Worm (Caenorhabditis elegans) whole organism, late embryonic: ENCODE results near the gene cwf-19L2.
A peak's percentile ranks its signal among the peaks of the same experiment; 100 is the strongest.

Source experiments
- C38D4.7 ChIP-seq: fragments of 200-800 bp; sonication (Bioruptor generic); optimal IDR thresholded peaks from 2 replicates; lab custom pipeline; 2018; ENCODE audit warnings: mild to moderate bottlenecking, missing genetic modification characterization, moderate library complexity, missing compliant biosample characterization
- F13H6.1 ChIP-seq: sonication (generic microtip); optimal IDR thresholded peaks from 2 replicates; lab custom pipeline; 2016; ENCODE audit warnings: missing genetic modification characterization, missing compliant biosample characterization
- K09A11.1 ChIP-seq: sonication (generic microtip); optimal IDR thresholded peaks from 2 replicates; lab custom pipeline; 2017; ENCODE audit warnings: antibody characterized with exemption, mild to moderate bottlenecking, missing genetic modification characterization, missing compliant biosample characterization; ENCODE audit not compliant: insufficient read depth
- ahr-1 ChIP-seq: sonication (generic microtip); optimal IDR thresholded peaks from 2 replicates; lab custom pipeline; 2016; ENCODE audit warnings: missing genetic modification characterization, missing compliant biosample characterization
- ceh-14 ChIP-seq: sonication (generic microtip); optimal IDR thresholded peaks from 2 replicates; lab custom pipeline; 2016; ENCODE audit warnings: missing genotype, missing genetic modification characterization, missing compliant biosample characterization
- ceh-18 ChIP-seq: sonication (generic microtip); optimal IDR thresholded peaks from 2 replicates; lab custom pipeline; 2016; ENCODE audit warnings: missing genetic modification characterization, missing compliant biosample characterization
- ceh-24 ChIP-seq: sonication (generic microtip); optimal IDR thresholded peaks from 2 replicates; lab custom pipeline; 2016; ENCODE audit warnings: mild to moderate bottlenecking, missing genetic modification characterization, missing compliant biosample characterization
- ceh-30 ChIP-seq: fragments of 150-350 bp; optimal IDR thresholded peaks from 2 replicates; lab custom pipeline; 2014; ENCODE audit warnings: missing biosample characterization, missing genetic modification characterization
- ceh-31 ChIP-seq: sonication (generic microtip); optimal IDR thresholded peaks from 2 replicates; lab custom pipeline; 2016; ENCODE audit warnings: missing genetic modification characterization, missing compliant biosample characterization
- ceh-48 ChIP-seq: sonication (generic microtip); optimal IDR thresholded peaks from 2 replicates; lab custom pipeline; 2016; ENCODE audit warnings: missing genetic modification characterization, inconsistent platforms, missing compliant biosample characterization
- ceh-6 ChIP-seq: fragments of 200-800 bp; sonication (Bioruptor generic); optimal IDR thresholded peaks from 2 replicates; lab custom pipeline; 2018; ENCODE audit warnings: mild to moderate bottlenecking, missing genetic modification characterization, missing compliant biosample characterization
- dmd-4 ChIP-seq: sonication (generic microtip); optimal IDR thresholded peaks from 2 replicates; lab custom pipeline; 2016; ENCODE audit warnings: borderline replicate concordance, missing genetic modification characterization, missing compliant biosample characterization
- dve-1 ChIP-seq: sonication (generic microtip); optimal IDR thresholded peaks from 2 replicates; lab custom pipeline; 2017; ENCODE audit warnings: antibody characterized with exemption, mild to moderate bottlenecking, missing genetic modification characterization, missing compliant biosample characterization
- elt-4 ChIP-seq: sonication (generic microtip); optimal IDR thresholded peaks from 2 replicates; lab custom pipeline; 2016; ENCODE audit warnings: missing genetic modification characterization, missing compliant biosample characterization
- ets-4 ChIP-seq: sonication (generic microtip); optimal IDR thresholded peaks from 2 replicates; lab custom pipeline; 2016; ENCODE audit warnings: missing genetic modification characterization, missing compliant biosample characterization
- eyg-1 ChIP-seq: sonication (generic microtip); optimal IDR thresholded peaks from 2 replicates; lab custom pipeline; 2016; ENCODE audit warnings: missing genotype, missing genetic modification characterization, missing compliant biosample characterization
- fax-1 ChIP-seq: sonication (generic microtip); optimal IDR thresholded peaks from 2 replicates; lab custom pipeline; 2016; ENCODE audit warnings: missing genotype, missing genetic modification characterization, missing compliant biosample characterization
- fkh-6 ChIP-seq: sonication (generic microtip); optimal IDR thresholded peaks from 2 replicates; lab custom pipeline; 2016; ENCODE audit warnings: missing genetic modification characterization, missing compliant biosample characterization
- gmeb-2 ChIP-seq: sonication (generic microtip); optimal IDR thresholded peaks from 2 replicates; lab custom pipeline; 2016; ENCODE audit warnings: missing genetic modification characterization, inconsistent platforms, missing compliant biosample characterization
- hlh-6 ChIP-seq: sonication (generic microtip); optimal IDR thresholded peaks from 2 replicates; lab custom pipeline; 2016; ENCODE audit warnings: missing genotype, missing genetic modification characterization, missing compliant biosample characterization
- hlh-8 ChIP-seq: sonication (generic microtip); optimal IDR thresholded peaks from 2 replicates; lab custom pipeline; 2016; ENCODE audit warnings: missing genotype, missing genetic modification characterization, missing compliant biosample characterization
- lim-6 ChIP-seq: sonication (generic microtip); optimal IDR thresholded peaks from 2 replicates; lab custom pipeline; 2016; ENCODE audit warnings: missing genetic modification characterization, missing compliant biosample characterization
- nfya-1 ChIP-seq: sonication (generic microtip); optimal IDR thresholded peaks from 2 replicates; lab custom pipeline; 2017; ENCODE audit warnings: missing genetic modification characterization, mild to moderate bottlenecking, missing compliant biosample characterization, antibody characterized with exemption, moderate library complexity
- nhr-11 ChIP-seq: fragments of 150-350 bp; optimal IDR thresholded peaks from 2 replicates; lab custom pipeline; 2014; ENCODE audit warnings: missing biosample characterization, missing genetic modification characterization
- nhr-232 ChIP-seq: sonication (generic microtip); optimal IDR thresholded peaks from 2 replicates; lab custom pipeline; 2016; ENCODE audit warnings: missing genetic modification characterization, missing compliant biosample characterization
- npax-4 ChIP-seq: sonication (generic microtip); optimal IDR thresholded peaks from 2 replicates; lab custom pipeline; 2016; ENCODE audit warnings: missing genetic modification characterization, missing compliant biosample characterization
- odd-2 ChIP-seq: sonication (generic microtip); optimal IDR thresholded peaks from 2 replicates; lab custom pipeline; 2017; ENCODE audit warnings: antibody characterized with exemption, mild to moderate bottlenecking, missing genetic modification characterization, missing compliant biosample characterization
- pax-1 ChIP-seq: fragments of 150-350 bp; optimal IDR thresholded peaks from 2 replicates; lab custom pipeline; 2014; ENCODE audit warnings: missing biosample characterization, missing genetic modification characterization
- pha-2 ChIP-seq: sonication (generic microtip); optimal IDR thresholded peaks from 2 replicates; lab custom pipeline; 2017; ENCODE audit warnings: mild to moderate bottlenecking, missing genetic modification characterization, missing compliant biosample characterization
- pha-4 ChIP-seq: fragments of 150-350 bp; optimal IDR thresholded peaks from 2 replicates; lab custom pipeline; 2018; ENCODE audit warnings: missing biosample characterization, missing genetic modification reagents, missing genetic modification characterization
- ref-2 ChIP-seq: sonication (generic microtip); optimal IDR thresholded peaks from 2 replicates; lab custom pipeline; 2016; ENCODE audit warnings: missing genetic modification characterization, missing compliant biosample characterization
- rnt-1 ChIP-seq: sonication (generic microtip); optimal IDR thresholded peaks from 2 replicates; lab custom pipeline; 2016; ENCODE audit warnings: missing genetic modification characterization, missing compliant biosample characterization
- sdc-2 ChIP-seq: sonication (generic microtip); optimal IDR thresholded peaks from 2 replicates; lab custom pipeline; 2016; ENCODE audit warnings: missing genotype, missing genetic modification characterization, missing compliant biosample characterization
- sox-2 ChIP-seq: fragments of 200-800 bp; sonication (Bioruptor generic); IDR thresholded peaks from 2 replicates; pipeline ENCODE4 v1.3.6; 2022; ENCODE audit warnings: missing genetic modification reagents, missing genetic modification characterization, missing compliant biosample characterization
- sox-4 ChIP-seq: sonication (generic microtip); optimal IDR thresholded peaks from 2 replicates; lab custom pipeline; 2017; ENCODE audit warnings: mild to moderate bottlenecking, missing genetic modification characterization, inconsistent platforms, missing compliant biosample characterization
- tbx-2 ChIP-seq: sonication (generic microtip); optimal IDR thresholded peaks from 2 replicates; lab custom pipeline; 2016; ENCODE audit warnings: missing genetic modification characterization, missing compliant biosample characterization
- tbx-7 ChIP-seq: sonication (generic microtip); optimal IDR thresholded peaks from 2 replicates; lab custom pipeline; 2016; ENCODE audit warnings: missing genotype, missing genetic modification characterization, missing compliant biosample characterization
- unc-42 ChIP-seq: sonication (generic microtip); optimal IDR thresholded peaks from 2 replicates; lab custom pipeline; 2016; ENCODE audit warnings: missing genotype, missing genetic modification characterization, missing compliant biosample characterization
- unc-55 ChIP-seq: sonication (generic microtip); optimal IDR thresholded peaks from 2 replicates; lab custom pipeline; 2017; ENCODE audit warnings: missing biosample characterization, missing genetic modification reagents, missing genetic modification characterization
- unc-86 ChIP-seq: sonication (generic microtip); optimal IDR thresholded peaks from 2 replicates; lab custom pipeline; 2016; ENCODE audit warnings: missing genetic modification characterization, missing compliant biosample characterization
- zip-5 ChIP-seq: sonication (generic microtip); optimal IDR thresholded peaks from 2 replicates; lab custom pipeline; 2016; ENCODE audit warnings: missing genetic modification characterization, missing compliant biosample characterization

cwf-19L2 gene

ce11 chrIII:7278491-7278890, 14.9 kb upstream of the cwf-19L2 start:
- TF ChIP-seq ets-4 (no peak), ceh-6 (no peak), eyg-1 (no peak), unc-42 (tag; lab: Kevin White, UChicago) (no peak), npax-4 (tag; lab: Kevin White, UChicago) (no peak), ceh-48 (tag; lab: Kevin White, UChicago) (no peak), pha-4 (tag; lab: Kevin White, UChicago) (no peak), sox-4 (tag; lab: Kevin White, UChicago) (no peak), rnt-1 (no peak), K09A11.1 (no peak), lim-6 (no peak), unc-86 (no peak), ceh-18 (tag; lab: Kevin White, UChicago) (no peak), sdc-2 (no peak)

- TF ChIP-seq sox-4 (tag; lab: Kevin White, UChicago) (no peak), unc-42 (tag; lab: Kevin White, UChicago) (peak; percentile 2)
- TF ChIP-seq, all 69 proteins: peak for 1
These were observed 12.3 kb upstream of the cwf-19L2 start, which contains the start of gene B0361.3 for ce11 chrIII:7281179-7281578. Gene B0361.3 (plus strand): TSS chrIII:7281462.

ce11 chrIII:7285783-7286182, 7.7 kb upstream of the cwf-19L2 start, which contains the start of gene pho-5:
Gene pho-5 (minus strand): TSS chrIII:7285883.
- TF ChIP-seq fkh-6 (tag; lab: Kevin White, UChicago) (no peak), dve-1 (no peak), ahr-1 (tag; lab: Kevin White, UChicago) (no peak), eyg-1 (no peak), sox-2 (GFP tag; lab: Robert Waterston, UW) (no peak), ets-4 (no peak), ceh-14 (tag; lab: Kevin White, UChicago) (no peak), elt-4 (tag; lab: Kevin White, UChicago) (no peak), fax-1 (tag; lab: Kevin White, UChicago) (no peak), ceh-24 (tag; lab: Kevin White, UChicago) (no peak), rnt-1 (no peak), pha-2 (tag; lab: Kevin White, UChicago) (no peak), nhr-11 (tag; lab: Kevin White, UChicago) (no peak), zip-5 (tag; lab: Kevin White, UChicago) (no peak), nhr-232 (tag; lab: Kevin White, UChicago) (no peak), C38D4.7 (GFP tag; lab: Kevin White, UChicago) (no peak)

ce11 chrIII:7287503-7287902, 5.9 kb upstream of the cwf-19L2 start, which contains the start of gene ykt-6:
Gene ykt-6 (minus strand): TSS chrIII:7287603.
- TF ChIP-seq hlh-6 (no peak), fax-1 (tag; lab: Kevin White, UChicago) (no peak), pax-1 (tag; lab: Kevin White, UChicago) (no peak), odd-2 (tag; lab: Kevin White, UChicago) (no peak), nhr-11 (tag; lab: Kevin White, UChicago) (no peak), fkh-6 (tag; lab: Kevin White, UChicago) (no peak), dve-1 (no peak), ceh-30 (tag; lab: Kevin White, UChicago) (no peak), gmeb-2 (tag; lab: Kevin White, UChicago) (no peak), lim-6 (no peak), ceh-31 (no peak), ref-2 (tag; lab: Kevin White, UChicago) (no peak), C38D4.7 (GFP tag; lab: Kevin White, UChicago) (no peak), npax-4 (tag; lab: Kevin White, UChicago) (no peak)

ce11 chrIII:7290462-7290861, 3.0 kb upstream of the cwf-19L2 start, which contains the start of gene algn-11:
Gene algn-11 (minus strand): TSS chrIII:7290562.
- TF ChIP-seq nfya-1 (tag; lab: Kevin White, UChicago) (no peak), pha-2 (tag; lab: Kevin White, UChicago) (no peak), unc-55 (GFP tag; lab: Kevin White, UChicago) (no peak), tbx-2 (tag; lab: Kevin White, UChicago) (no peak), pax-1 (tag; lab: Kevin White, UChicago) (no peak), fax-1 (tag; lab: Kevin White, UChicago) (no peak), ceh-31 (no peak), hlh-8 (no peak), dmd-4 (tag; lab: Kevin White, UChicago) (no peak), tbx-7 (no peak), ceh-24 (tag; lab: Kevin White, UChicago) (no peak), ets-4 (no peak), rnt-1 (no peak), F13H6.1 (tag; lab: Kevin White, UChicago) (no peak), sox-2 (GFP tag; lab: Robert Waterston, UW) (no peak)
